Fruit fly (Drosophila melanogaster) whole organism, prepupa: ENCODE results near the gene Polr2A.

ENCODE experiments used
- CG10631 ChIP-seq: fragments of 200-800 bp; sonication (Bioruptor generic); optimal IDR thresholded peaks from 2 replicates; lab custom pipeline; 2016; ENCODE audit warnings: missing biosample characterization, missing genetic modification characterization
- CG10669 ChIP-seq: fragments of 200-800 bp; sonication (Bioruptor generic); optimal IDR thresholded peaks from 3 replicates; lab custom pipeline; 2018; ENCODE audit warnings: missing biosample characterization, mild to moderate bottlenecking, missing genetic modification characterization, moderate library complexity
- CG11294 ChIP-seq: fragments of 200-800 bp; sonication (Bioruptor generic); IDR thresholded peaks from 2 replicates; pipeline ENCODE4 v1.3.6; 2022; ENCODE audit warnings: missing biosample characterization, missing genetic modification characterization
- CG11902 ChIP-seq: fragments of 200-800 bp; sonication (Bioruptor generic); optimal IDR thresholded peaks from 3 replicates; lab custom pipeline; 2016; ENCODE audit warnings: missing biosample characterization, missing genetic modification characterization
- CG15336 ChIP-seq: fragments of 200-800 bp; sonication (Bioruptor generic); IDR thresholded peaks from 2 replicates; pipeline ENCODE4 v1.3.6; 2022; ENCODE audit warnings: missing biosample characterization, missing genetic modification characterization
- CG1621 ChIP-seq: fragments of 200-800 bp; sonication (Bioruptor generic); optimal IDR thresholded peaks from 3 replicates; lab custom pipeline; 2018; ENCODE audit warnings: missing biosample characterization, mild to moderate bottlenecking, missing genetic modification characterization
- CG16779 ChIP-seq: fragments of 200-800 bp; sonication (Bioruptor generic); optimal IDR thresholded peaks from 3 replicates; lab custom pipeline; 2017; ENCODE audit warnings: missing biosample characterization, mild to moderate bottlenecking, missing genetic modification characterization
- CG3032 ChIP-seq: fragments of 200-800 bp; optimal IDR thresholded peaks from 2 replicates; lab custom pipeline; 2019; ENCODE audit warnings: missing biosample characterization, mild to moderate bottlenecking, missing genetic modification characterization, moderate library complexity
- CG32006 ChIP-seq: fragments of 200-800 bp; sonication (Bioruptor generic); optimal IDR thresholded peaks from 3 replicates; lab custom pipeline; 2017; ENCODE audit warnings: missing biosample characterization, mild to moderate bottlenecking, missing genetic modification characterization
- CG4318 ChIP-seq: fragments of 200-800 bp; sonication (Bioruptor generic); optimal IDR thresholded peaks from 3 replicates; lab custom pipeline; 2017; ENCODE audit warnings: missing biosample characterization, mild to moderate bottlenecking, missing genetic modification characterization
- CG6163 ChIP-seq: fragments of 200-800 bp; sonication (Bioruptor generic); IDR thresholded peaks from 3 replicates; pipeline ENCODE4 v1.3.6; 2022; ENCODE audit warnings: missing biosample characterization, missing genetic modification characterization
- CG6276 ChIP-seq: fragments of 200-800 bp; sonication (Bioruptor generic); optimal IDR thresholded peaks from 2 replicates; lab custom pipeline; 2017; ENCODE audit warnings: missing biosample characterization, mild to moderate bottlenecking, missing genetic modification characterization
- CG6792 ChIP-seq: fragments of 200-800 bp; sonication (Bioruptor generic); optimal IDR thresholded peaks from 3 replicates; lab custom pipeline; 2016; ENCODE audit warnings: missing biosample characterization, missing genetic modification characterization
- CG6808 ChIP-seq: fragments of 200-800 bp; sonication (Bioruptor generic); optimal IDR thresholded peaks from 3 replicates; lab custom pipeline; 2017; ENCODE audit warnings: missing biosample characterization, missing genetic modification characterization, mild to moderate bottlenecking, moderate library complexity, missing genetic modification reagents
- CG6854 ChIP-seq: fragments of 200-800 bp; sonication (Bioruptor generic); optimal IDR thresholded peaks from 2 replicates; lab custom pipeline; 2017; ENCODE audit warnings: missing biosample characterization, mild to moderate bottlenecking, missing genetic modification characterization
- CG7368 ChIP-seq: fragments of 200-800 bp; sonication (Bioruptor generic); optimal IDR thresholded peaks from 3 replicates; lab custom pipeline; 2016; ENCODE audit warnings: missing biosample characterization, missing genetic modification characterization
- CG8119 ChIP-seq: fragments of 200-800 bp; sonication (Bioruptor generic); IDR thresholded peaks from 3 replicates; pipeline ENCODE4 v1.3.6; 2022; ENCODE audit warnings: missing biosample characterization, missing genetic modification characterization
- CG8319 ChIP-seq: fragments of 200-800 bp; sonication (Bioruptor generic); optimal IDR thresholded peaks from 3 replicates; lab custom pipeline; 2016; ENCODE audit warnings: missing biosample characterization, missing genetic modification characterization
- CG8632 ChIP-seq: fragments of 200-800 bp; sonication (Bioruptor generic); optimal IDR thresholded peaks from 3 replicates; lab custom pipeline; 2016; ENCODE audit warnings: missing biosample characterization, missing genetic modification characterization
- CG9139 ChIP-seq: fragments of 200-800 bp; sonication (Bioruptor generic); optimal IDR thresholded peaks from 3 replicates; lab custom pipeline; 2017; ENCODE audit warnings: missing biosample characterization, mild to moderate bottlenecking, missing genetic modification characterization
- Eip75B ChIP-seq: fragments of 200-800 bp; sonication (Bioruptor generic); optimal IDR thresholded peaks from 3 replicates; lab custom pipeline; 2016; ENCODE audit warnings: missing biosample characterization, missing genetic modification characterization
- Eip78C ChIP-seq: fragments of 200-800 bp; sonication (Bioruptor generic); peaks from one replicate; lab custom pipeline; 2016; ENCODE audit warnings: missing biosample characterization, missing genetic modification characterization
- Eip93F ChIP-seq: fragments of 200-800 bp; sonication (Bioruptor generic); optimal IDR thresholded peaks from 2 replicates; lab custom pipeline; 2016; ENCODE audit warnings: missing biosample characterization, mild to moderate bottlenecking, missing genetic modification characterization
- Ets21C ChIP-seq: fragments of 200-800 bp; sonication (Bioruptor generic); optimal IDR thresholded peaks from 3 replicates; lab custom pipeline; 2016; ENCODE audit warnings: missing biosample characterization, missing genetic modification characterization
- Ets96B ChIP-seq: fragments of 200-800 bp; optimal IDR thresholded peaks from 2 replicates; lab custom pipeline; 2019; ENCODE audit warnings: missing biosample characterization, mild to moderate bottlenecking, missing genetic modification characterization, moderate library complexity
- Gug ChIP-seq: fragments of 200-800 bp; sonication (Bioruptor generic); IDR thresholded peaks from 2 replicates; pipeline ENCODE4 v1.3.6; 2022; ENCODE audit warnings: missing biosample characterization, missing genetic modification characterization
- Hr38 ChIP-seq: sonication (Bioruptor generic); optimal IDR thresholded peaks from 2 replicates; lab custom pipeline; 2016; ENCODE audit warnings: missing biosample characterization, missing genetic modification characterization
- Hr39 ChIP-seq: fragments of 200-800 bp; sonication (Bioruptor generic); optimal IDR thresholded peaks from 2 replicates; lab custom pipeline; 2016; ENCODE audit warnings: missing biosample characterization, missing genetic modification characterization
- Lpt ChIP-seq: fragments of 200-800 bp; sonication (Bioruptor generic); optimal IDR thresholded peaks from 3 replicates; lab custom pipeline; 2016; ENCODE audit warnings: missing biosample characterization, missing genetic modification characterization
- Met ChIP-seq: fragments of 200-800 bp; sonication (Bioruptor generic); optimal IDR thresholded peaks from 3 replicates; lab custom pipeline; 2016; ENCODE audit warnings: missing biosample characterization, missing genetic modification characterization
- OdsH ChIP-seq: fragments of 200-800 bp; sonication (Bioruptor generic); optimal IDR thresholded peaks from 3 replicates; lab custom pipeline; 2016; ENCODE audit warnings: missing biosample characterization, missing genetic modification characterization
- Smox ChIP-seq: fragments of 200-800 bp; sonication (Bioruptor generic); optimal IDR thresholded peaks from 3 replicates; lab custom pipeline; 2016; ENCODE audit warnings: missing biosample characterization, missing genetic modification characterization
- Sox102F ChIP-seq: fragments of 200-800 bp; sonication (Bioruptor generic); optimal IDR thresholded peaks from 2 replicates; lab custom pipeline; 2016; ENCODE audit warnings: missing biosample characterization, mild to moderate bottlenecking, missing genetic modification characterization
- Sox14 ChIP-seq: fragments of 200-800 bp; sonication (Bioruptor generic); optimal IDR thresholded peaks from 3 replicates; lab custom pipeline; 2016; ENCODE audit warnings: missing biosample characterization, missing genetic modification characterization
- Sox15 ChIP-seq: fragments of 200-800 bp; sonication (Bioruptor generic); optimal IDR thresholded peaks from 3 replicates; lab custom pipeline; 2016; ENCODE audit warnings: missing biosample characterization, missing genetic modification characterization
- achi ChIP-seq: fragments of 200-800 bp; sonication (Bioruptor generic); optimal IDR thresholded peaks from 3 replicates; lab custom pipeline; 2016; ENCODE audit warnings: missing biosample characterization, missing genetic modification characterization
- acj6 ChIP-seq: fragments of 200-800 bp; sonication (Bioruptor generic); optimal IDR thresholded peaks from 3 replicates; lab custom pipeline; 2016; ENCODE audit warnings: missing biosample characterization, missing genetic modification characterization
- dac ChIP-seq: fragments of 200-800 bp; sonication (Bioruptor generic); optimal IDR thresholded peaks from 2 replicates; lab custom pipeline; 2017; ENCODE audit warnings: missing biosample characterization, mild to moderate bottlenecking, missing genetic modification characterization
- dsx ChIP-seq: fragments of 200-800 bp; optimal IDR thresholded peaks from 3 replicates; lab custom pipeline; 2019; ENCODE audit warnings: missing biosample characterization, mild to moderate bottlenecking, missing genetic modification characterization, moderate library complexity; ENCODE audit not compliant: poor library complexity, severe bottlenecking
- eg ChIP-seq: fragments of 200-800 bp; sonication (Bioruptor generic); IDR thresholded peaks from 3 replicates; pipeline ENCODE4 v1.3.6; 2022; ENCODE audit warnings: missing biosample characterization, missing genetic modification characterization
- fd59A ChIP-seq: fragments of 200-800 bp; sonication (Bioruptor generic); optimal IDR thresholded peaks from 2 replicates; lab custom pipeline; 2017; ENCODE audit warnings: missing biosample characterization, mild to moderate bottlenecking, missing genetic modification characterization, missing genetic modification reagents
- fkh ChIP-seq: fragments of 200-800 bp; sonication (Bioruptor generic); optimal IDR thresholded peaks from 3 replicates; lab custom pipeline; 2017; ENCODE audit warnings: missing biosample characterization, mild to moderate bottlenecking, missing genetic modification characterization, moderate library complexity
- lz ChIP-seq: fragments of 200-800 bp; sonication (Bioruptor generic); optimal IDR thresholded peaks from 3 replicates; lab custom pipeline; 2016; ENCODE audit warnings: missing biosample characterization, missing genetic modification characterization
- net ChIP-seq: fragments of 200-800 bp; sonication (Bioruptor generic); optimal IDR thresholded peaks from 3 replicates; lab custom pipeline; 2016; ENCODE audit warnings: missing biosample characterization, missing genetic modification characterization
- pdm3 ChIP-seq: fragments of 200-800 bp; sonication (Bioruptor generic); optimal IDR thresholded peaks from 3 replicates; lab custom pipeline; 2016; ENCODE audit warnings: missing biosample characterization, missing genetic modification characterization
- salr ChIP-seq, 2 experiments: fragments of 200-800 bp; sonication (Bioruptor generic); optimal IDR thresholded peaks; 3 replicates each; lab custom pipeline; 2016 to 2018; ENCODE audit warnings: missing biosample characterization in 2 of 2, missing genetic modification characterization in 2 of 2, mild to moderate bottlenecking in 1 of 2
- spab ChIP-seq: fragments of 200-800 bp; sonication (Bioruptor generic); optimal IDR thresholded peaks from 2 replicates; lab custom pipeline; 2017; ENCODE audit warnings: missing biosample characterization, mild to moderate bottlenecking, missing genetic modification characterization, missing genetic modification reagents
- ss ChIP-seq, 2 experiments: fragments of 200-800 bp; sonication (Bioruptor generic); optimal IDR thresholded peaks; 2 replicates in 1 of 2; 3 replicates in 1 of 2; lab custom pipeline; 2017 to 2018; ENCODE audit warnings: mild to moderate bottlenecking in 2 of 2, missing biosample characterization in 2 of 2, missing genetic modification characterization in 2 of 2, moderate library complexity in 1 of 2
- svp ChIP-seq: fragments of 200-800 bp; sonication (Bioruptor generic); peaks from one replicate; lab custom pipeline; 2016; ENCODE audit warnings: missing biosample characterization, missing genetic modification characterization
- topi ChIP-seq: fragments of 200-800 bp; sonication (Bioruptor generic); optimal IDR thresholded peaks from 3 replicates; lab custom pipeline; 2016; ENCODE audit warnings: missing biosample characterization, missing genetic modification characterization
- vri ChIP-seq: fragments of 200-800 bp; sonication (Bioruptor generic); optimal IDR thresholded peaks from 3 replicates; lab custom pipeline; 2016; ENCODE audit warnings: missing biosample characterization, mild to moderate bottlenecking, missing genetic modification characterization

Gene Polr2A

dm6 chrX:11542502-11542901 is 27.6 kb downstream of the Polr2A start (continued):
- TF ChIP-seq Gug (no peak), eg (GFP tag; lab: Robert Waterston, UW) (0 out of 3 replicates have a peak, but pooled peaks have one; percentile 27)

dm6 chrX:11531245-11531644 is 38.9 kb downstream of the Polr2A start:
- no peak for TF ChIP-seq fkh (GFP tag; lab: Kevin White, UChicago)
- TF ChIP-seq CG6808 (GFP tag; lab: Kevin White, UChicago): no peak
- TF ChIP-seq salr (GFP tag; optimal IDR thresholded peaks at IDR 0.05; lab: Kevin White, UChicago): peak in 1 of 2 experiments; percentile 25
- no peak for TF ChIP-seq CG1621 (tag; lab: Kevin White, UChicago)
- TF ChIP-seq spab: no peak
- TF ChIP-seq Smox (GFP tag; lab: Kevin White, UChicago): no peak
- TF ChIP-seq Hr38 (GFP tag; lab: Kevin White, UChicago): no peak
- no peak for TF ChIP-seq topi (GFP tag; lab: Kevin White, UChicago)
- no peak for TF ChIP-seq achi
- no peak for TF ChIP-seq CG16779 (tag; lab: Kevin White, UChicago)
- no peak for TF ChIP-seq Sox15
- peak; percentile 69 for TF ChIP-seq CG32006 (GFP tag; lab: Kevin White, UChicago)
- TF ChIP-seq dac (GFP tag; lab: Kevin White, UChicago): peak; percentile 60
- TF ChIP-seq CG4318 (GFP tag; lab: Kevin White, UChicago): peak; percentile 26
- no peak for TF ChIP-seq fd59A
- no peak for TF ChIP-seq Hr39 (GFP tag; lab: Kevin White, UChicago)
- no peak for TF ChIP-seq net (GFP tag; lab: Kevin White, UChicago)
- TF ChIP-seq CG3032 (tag; lab: Kevin White, UChicago): no peak
- TF ChIP-seq Sox14: no peak
- TF ChIP-seq svp (GFP tag; lab: Kevin White, UChicago): no peak
- peak; percentile 64; the same call in 2 of the 3 replicates for TF ChIP-seq CG8119 (GFP tag; lab: Robert Waterston, UW)
- no peak for TF ChIP-seq CG8319
- no peak for TF ChIP-seq Sox102F (GFP tag; lab: Kevin White, UChicago)
- TF ChIP-seq ss (GFP tag; optimal IDR thresholded peaks at IDR 0.05; lab: Kevin White, UChicago): no peak
- no peak for TF ChIP-seq Eip78C (GFP tag; lab: Kevin White, UChicago)
- TF ChIP-seq lz (GFP tag; lab: Kevin White, UChicago): no peak
- TF ChIP-seq CG10669 (GFP tag; lab: Kevin White, UChicago): no peak
- no peak for TF ChIP-seq dsx (GFP tag; lab: Kevin White, UChicago)
- TF ChIP-seq Eip93F (GFP tag; lab: Kevin White, UChicago): no peak
- TF ChIP-seq Met (GFP tag; lab: Kevin White, UChicago): no peak
- TF ChIP-seq OdsH: peak; percentile 0
- TF ChIP-seq CG6276 (GFP tag; lab: Kevin White, UChicago): peak; percentile 76
- peak; percentile 84 for TF ChIP-seq eg (GFP tag; lab: Robert Waterston, UW)
- TF ChIP-seq Gug: 0 out of 2 replicates have a peak, but pooled peaks have one; percentile 54
- TF ChIP-seq CG11902 (GFP tag; lab: Kevin White, UChicago): no peak
- no peak for TF ChIP-seq vri (GFP tag; lab: Kevin White, UChicago)
- no peak for TF ChIP-seq Eip75B (GFP tag; lab: Kevin White, UChicago)
- peak; percentile 81 for TF ChIP-seq CG15336
- no peak for TF ChIP-seq acj6 (GFP tag; lab: Kevin White, UChicago)
- TF ChIP-seq CG9139 (GFP tag; lab: Kevin White, UChicago): no peak
- no peak; the same call in 1 of the 2 replicates for TF ChIP-seq CG11294 (GFP tag; lab: Robert Waterston, UW)
- no peak for TF ChIP-seq pdm3 (GFP tag; lab: Kevin White, UChicago)
- TF ChIP-seq CG6163 (GFP tag; lab: Robert Waterston, UW): peak; percentile 64; the same call in 2 of the 3 replicates
- TF ChIP-seq CG8632 (GFP tag; lab: Kevin White, UChicago): no peak
- TF ChIP-seq Lpt (GFP tag; lab: Kevin White, UChicago): peak; percentile 60
- TF ChIP-seq CG6792 (GFP tag; lab: Kevin White, UChicago): no peak
- TF ChIP-seq CG7368 (GFP tag; lab: Kevin White, UChicago): no peak
- TF ChIP-seq CG6854 (GFP tag; lab: Kevin White, UChicago): no peak
- TF ChIP-seq CG10631 (GFP tag; lab: Kevin White, UChicago): no peak
- no peak for TF ChIP-seq Ets96B (tag; lab: Kevin White, UChicago)
- TF ChIP-seq Ets21C (GFP tag; lab: Kevin White, UChicago): no peak
